Fruit fly (Drosophila melanogaster) Kc167 (cell line): Measurements from ENCODE around the gene Sgf11.

Experiments
- Myc ChIP-seq: fragments of >200 bp; optimal IDR thresholded peaks from 2 replicates; lab custom pipeline; 2017; ENCODE audit warnings: missing external identifiers
- Sin3A ChIP-seq: fragments of >200 bp; optimal IDR thresholded peaks from 2 replicates; lab custom pipeline; 2018; ENCODE audit warnings: missing external identifiers
- h ChIP-seq: fragments of >200 bp; optimal IDR thresholded peaks from 3 replicates; lab custom pipeline; 2018; ENCODE audit warnings: missing external identifiers
- insv ChIP-seq: fragments of >200 bp; optimal IDR thresholded peaks from 3 replicates; lab custom pipeline; 2018; ENCODE audit warnings: missing external identifiers
- psq ChIP-seq: fragments of >200 bp; optimal IDR thresholded peaks from 2 replicates; lab custom pipeline; 2017; ENCODE audit warnings: missing external identifiers
- ttk ChIP-seq: sonication (Bioruptor generic); optimal IDR thresholded peaks from 2 replicates; lab custom pipeline; 2017; ENCODE audit warnings: missing external identifiers

The Sgf11 gene

dm6 chr3L:18681550-18682217 lies at the start of gene Sgf11, which contains the start of gene CG32202:
Gene Sgf11 (minus strand): TSS chr3L:18681836.
Gene CG32202 (plus strand): TSS chr3L:18682184.
- TF ChIP-seq psq (lab: Kevin White, UChicago), result no peak

DNA sequence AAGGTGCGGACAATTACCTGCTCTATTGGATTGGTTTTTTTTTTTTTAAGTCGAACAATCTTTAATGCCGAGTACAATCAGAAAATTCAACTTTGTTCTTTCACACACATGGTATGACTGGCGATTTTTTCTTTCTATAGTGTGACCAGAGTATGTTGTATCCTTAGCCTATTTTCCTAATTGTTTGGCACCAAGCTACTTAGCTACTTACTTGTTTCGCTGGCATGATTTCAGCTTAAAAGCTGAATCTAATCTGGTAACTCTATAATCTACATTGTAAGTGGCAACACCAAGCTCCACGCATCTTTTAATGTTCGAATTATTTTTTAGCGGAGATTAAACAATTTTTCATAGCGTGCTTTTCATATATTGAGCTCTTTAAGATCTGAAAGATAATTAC lies 41.5 kb upstream of the Sgf11 start, which contains the start of gene CG12477:
Gene CG12477 (minus strand): TSS at position 101 of the 400 bp plus-strand sequence.
- TF ChIP-seq h (lab: Kevin White, UChicago) (no peak), Myc (lab: Kevin White, UChicago) (no peak), insv (lab: Kevin White, UChicago) (no peak), Sin3A (no peak), psq (lab: Kevin White, UChicago) (no peak), ttk (lab: Kevin White, UChicago) (no peak)

dm6 chr3L:18698312-18698711 lies 16.7 kb upstream of the Sgf11 start, which contains the start of gene Dic4:
Gene Dic4 (minus strand): TSS chr3L:18698412.
- TF ChIP-seq psq (lab: Kevin White, UChicago), result no peak
- no peak for TF ChIP-seq Myc (lab: Kevin White, UChicago)
- TF ChIP-seq Sin3A, result no peak
- no peak for TF ChIP-seq insv (lab: Kevin White, UChicago)
- TF ChIP-seq h (lab: Kevin White, UChicago), result no peak
- TF ChIP-seq ttk (lab: Kevin White, UChicago), result no peak

DNA sequence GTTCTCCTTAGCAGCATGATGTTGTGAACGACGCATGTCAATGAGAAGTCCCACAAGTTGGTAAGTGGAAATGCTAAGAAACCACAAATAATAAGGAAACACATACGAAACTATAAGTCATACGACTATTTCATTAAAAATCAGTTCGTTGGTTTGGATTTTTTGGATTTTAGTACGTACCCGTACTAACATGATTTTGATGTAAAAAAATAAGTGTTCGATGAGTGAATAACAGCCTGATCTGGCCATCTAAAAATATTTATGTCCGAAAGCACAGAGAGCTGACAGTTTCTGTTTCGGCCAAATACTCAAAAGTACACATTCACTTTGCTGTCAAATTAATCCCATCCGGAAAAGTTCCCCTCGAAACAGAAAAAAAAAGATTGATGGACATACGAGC lies 12.3 kb upstream of the Sgf11 start, which contains the start of gene CG6893:
Gene CG6893 (plus strand): TSS at position 301 of the 400 bp plus-strand sequence.
- TF ChIP-seq psq (lab: Kevin White, UChicago), result no peak
- TF ChIP-seq Sin3A, result no peak
- no peak for TF ChIP-seq h (lab: Kevin White, UChicago)
- no peak for TF ChIP-seq ttk (lab: Kevin White, UChicago)
- TF ChIP-seq Myc (lab: Kevin White, UChicago), result no peak
- no peak for TF ChIP-seq insv (lab: Kevin White, UChicago)

DNA sequence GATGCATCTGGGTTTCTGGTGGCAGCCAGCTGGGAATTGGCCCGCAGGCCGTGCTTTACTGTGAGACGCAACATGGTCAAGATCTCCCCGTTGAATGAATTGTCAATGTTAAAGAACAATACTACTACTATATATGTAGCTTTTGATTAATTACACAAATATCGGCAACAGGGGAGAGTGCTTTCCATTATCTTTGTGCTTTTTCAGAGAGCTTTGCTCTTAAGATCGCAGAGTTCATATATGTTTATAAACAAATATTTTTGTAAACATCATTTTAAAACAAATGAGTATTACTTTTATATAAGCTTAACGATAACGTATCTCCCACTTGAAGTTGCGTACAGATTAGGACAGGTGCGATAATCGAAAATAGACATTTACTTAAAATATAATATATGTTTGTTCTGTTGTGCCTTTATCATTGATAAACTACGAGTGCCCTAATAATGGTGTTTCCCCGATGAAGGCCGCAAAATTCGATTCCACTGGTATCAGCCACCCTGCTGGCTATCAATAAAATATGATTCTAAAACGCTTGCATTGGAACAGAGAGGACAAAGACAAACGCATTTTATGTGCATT lies 4.7 kb upstream of the Sgf11 start, which contains the start of gene Cyp12c1:
Gene Cyp12c1 (minus strand): TSS at position 100 of the 582 bp plus-strand sequence.
- TF ChIP-seq Myc (lab: Kevin White, UChicago) (no peak), ttk (lab: Kevin White, UChicago) (no peak), psq (lab: Kevin White, UChicago) (no peak), h (lab: Kevin White, UChicago) (no peak), Sin3A (no peak), insv (lab: Kevin White, UChicago) (no peak)

dm6 chr3L:18683846-18684245 lies 2.2 kb upstream of the Sgf11 start, which contains the start of gene Chmp1:
Gene Chmp1 (minus strand): TSS chr3L:18684061.
- TF ChIP-seq Sin3A (no peak), ttk (lab: Kevin White, UChicago) (no peak), Myc (lab: Kevin White, UChicago) (no peak), h (lab: Kevin White, UChicago) (no peak), psq (lab: Kevin White, UChicago) (no peak), insv (lab: Kevin White, UChicago) (no peak)

DNA sequence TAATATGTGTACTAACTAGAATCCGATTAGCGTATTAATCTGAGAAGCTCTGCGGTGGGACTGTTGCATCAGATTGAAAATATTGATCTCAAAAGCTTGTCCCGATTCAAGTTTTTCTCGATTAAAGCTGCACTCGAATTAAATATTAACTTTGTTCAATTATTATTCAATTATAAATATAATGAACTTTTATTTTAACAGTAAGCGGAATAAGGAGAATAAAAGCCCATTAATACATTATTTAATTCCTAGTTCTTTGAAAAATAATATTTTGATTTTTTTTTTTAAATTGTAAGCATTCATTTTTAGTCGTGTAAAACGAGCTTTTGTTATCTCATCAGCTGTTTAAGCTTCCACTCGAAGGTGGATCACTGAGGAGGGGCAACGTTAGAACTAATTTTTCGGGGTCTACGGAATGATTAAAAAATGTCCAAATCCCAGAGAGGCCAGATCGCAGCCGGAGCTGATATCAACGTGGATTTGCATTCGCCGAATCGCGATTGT lies 6.2 kb downstream of the Sgf11 start, which contains the start of the genes GNBP2 and GNBP1:
Gene GNBP2 (minus strand): TSS at position 51 of the 504 bp plus-strand sequence.
Gene GNBP1 (plus strand): TSS at position 438 of the 504 bp plus-strand sequence.
- no peak for TF ChIP-seq Myc (lab: Kevin White, UChicago)
- no peak for TF ChIP-seq insv (lab: Kevin White, UChicago)
- no peak for TF ChIP-seq psq (lab: Kevin White, UChicago)
- TF ChIP-seq Sin3A, result no peak
- TF ChIP-seq h (lab: Kevin White, UChicago), result no peak
- TF ChIP-seq ttk (lab: Kevin White, UChicago), result no peak

dm6 chr3L:18672986-18673633 lies 8.5 kb downstream of the Sgf11 start, which contains the start of gene Capr:
Gene Capr (minus strand): TSS chr3L:18673324.
- TF ChIP-seq Myc (lab: Kevin White, UChicago), result no peak
- peak; percentile 83 for TF ChIP-seq Sin3A

DNA sequence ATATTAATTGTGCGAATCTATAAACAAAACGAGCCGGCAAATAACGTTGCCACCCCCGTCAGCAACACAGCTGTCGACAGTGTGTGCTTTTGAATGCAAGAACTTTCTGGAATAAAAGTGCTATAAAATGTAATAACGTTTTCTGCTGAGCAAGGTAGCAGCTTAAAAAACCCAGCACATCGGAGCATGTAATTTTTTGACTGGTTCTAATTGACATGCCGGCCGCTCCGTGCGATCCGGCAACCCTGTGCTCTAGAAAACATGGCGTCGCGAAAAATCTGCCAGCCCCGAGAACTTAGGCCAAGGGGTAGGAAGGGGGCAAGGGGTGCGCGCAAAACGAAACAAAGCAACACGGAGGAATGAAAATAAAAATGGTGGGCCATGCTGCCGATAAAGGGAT lies 9.4 kb downstream of the Sgf11 start:
- no peak for TF ChIP-seq h (lab: Kevin White, UChicago)
- TF ChIP-seq Sin3A, result no peak
- TF ChIP-seq psq (lab: Kevin White, UChicago), result no peak
- TF ChIP-seq ttk (lab: Kevin White, UChicago), result no peak
- no peak for TF ChIP-seq insv (lab: Kevin White, UChicago)
- TF ChIP-seq Myc (lab: Kevin White, UChicago), result no peak

DNA sequence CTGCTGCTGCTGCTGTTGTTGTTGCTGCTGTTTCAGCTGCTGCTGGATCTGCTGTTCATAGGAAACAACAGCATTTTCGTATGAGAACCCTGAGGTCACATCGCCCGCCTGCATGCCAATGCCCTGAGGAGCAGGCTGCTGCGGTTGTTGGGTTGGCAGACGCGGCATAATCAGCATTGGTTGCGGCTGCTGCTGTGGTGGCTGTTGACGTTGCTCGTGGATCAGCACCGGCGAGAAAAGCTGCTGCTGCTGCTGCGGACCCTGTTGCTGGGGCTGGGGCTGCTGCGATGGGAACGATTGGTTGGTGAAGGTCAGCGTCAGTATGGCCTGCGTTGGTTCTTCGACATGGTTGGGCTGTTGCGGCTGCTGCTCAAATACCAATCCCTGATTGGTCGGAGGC lies 11.8 kb downstream of the Sgf11 start:
- TF ChIP-seq ttk (lab: Kevin White, UChicago) (no peak), Sin3A (no peak), insv (lab: Kevin White, UChicago) (no peak), Myc (lab: Kevin White, UChicago) (no peak), psq (lab: Kevin White, UChicago) (no peak), h (lab: Kevin White, UChicago) (no peak)

- TF ChIP-seq Sin3A (no peak), h (lab: Kevin White, UChicago) (no peak), ttk (lab: Kevin White, UChicago) (no peak), psq (lab: Kevin White, UChicago) (no peak), Myc (lab: Kevin White, UChicago) (no peak), insv (lab: Kevin White, UChicago) (no peak)
These were observed 14.5 kb downstream of the Sgf11 start, which contains the start of gene CG42495 for dm6 chr3L:18667115-18667514. Gene CG42495 (plus strand): TSS chr3L:18667361.
